Worm (Caenorhabditis elegans) whole organism, mixed stage, embryonic: ENCODE measurements around the gene srsx-9.

Experiments
- M03D4.4 ChIP-seq: sonication (generic microtip); optimal IDR thresholded peaks from 2 replicates; lab custom pipeline; 2017; ENCODE audit warnings: mild to moderate bottlenecking, missing genetic modification characterization, missing compliant biosample characterization
- bed-3 ChIP-seq: fragments of 200-800 bp; sonication (Bioruptor generic); optimal IDR thresholded peaks from 3 replicates; lab custom pipeline; 2018; ENCODE audit warnings: mild to moderate bottlenecking, missing genetic modification characterization, moderate library complexity, missing compliant biosample characterization
- blmp-1 ChIP-seq: fragments of 150-350 bp; optimal IDR thresholded peaks from 2 replicates; lab custom pipeline; 2014; ENCODE audit warnings: missing biosample characterization, missing genetic modification characterization
- ceh-39 ChIP-seq: fragments of 150-350 bp; optimal IDR thresholded peaks from 2 replicates; lab custom pipeline; 2014; ENCODE audit warnings: missing biosample characterization, missing genetic modification characterization
- ceh-43 ChIP-seq: fragments of 200-800 bp; sonication (Bioruptor generic); optimal IDR thresholded peaks from 2 replicates; lab custom pipeline; 2018; ENCODE audit warnings: mild to moderate bottlenecking, missing genetic modification characterization, moderate library complexity, missing compliant biosample characterization
- ceh-83 ChIP-seq: fragments of 200-800 bp; sonication (Bioruptor generic); optimal IDR thresholded peaks from 2 replicates; lab custom pipeline; 2018; ENCODE audit warnings: mild to moderate bottlenecking, missing genetic modification characterization, missing compliant biosample characterization
- ces-1 ChIP-seq: fragments of 150-350 bp; optimal IDR thresholded peaks from 2 replicates; lab custom pipeline; 2014; ENCODE audit warnings: missing biosample characterization, missing genetic modification reagents, missing genetic modification characterization
- cnd-1 ChIP-seq: fragments of 200-800 bp; sonication (Bioruptor generic); optimal IDR thresholded peaks from 2 replicates; lab custom pipeline; 2018; ENCODE audit warnings: mild to moderate bottlenecking, missing genetic modification characterization, missing compliant biosample characterization
- drap-1 ChIP-seq: fragments of 200-800 bp; sonication (Bioruptor generic); optimal IDR thresholded peaks from 3 replicates; lab custom pipeline; 2018; ENCODE audit warnings: mild to moderate bottlenecking, missing genetic modification characterization, missing compliant biosample characterization
- elt-1 ChIP-seq: sonication (generic microtip); optimal IDR thresholded peaks from 2 replicates; lab custom pipeline; 2017; ENCODE audit warnings: missing genetic modification characterization, mild to moderate bottlenecking, missing compliant biosample characterization, antibody characterized with exemption, moderate library complexity, borderline replicate concordance; ENCODE audit not compliant: insufficient read depth
- elt-3 ChIP-seq: fragments of 150-350 bp; optimal IDR thresholded peaks from 2 replicates; lab custom pipeline; 2014; ENCODE audit warnings: missing biosample characterization, missing genetic modification characterization
- flh-1 ChIP-seq: fragments of 200-800 bp; sonication (Bioruptor generic); optimal IDR thresholded peaks from 2 replicates; lab custom pipeline; 2018; ENCODE audit warnings: mild to moderate bottlenecking, missing genetic modification characterization, moderate library complexity, missing compliant biosample characterization
- ham-2 ChIP-seq: fragments of 200-800 bp; sonication (Bioruptor generic); optimal IDR thresholded peaks from 2 replicates; lab custom pipeline; 2018; ENCODE audit warnings: mild to moderate bottlenecking, missing genetic modification characterization, missing compliant biosample characterization
- hlh-1 ChIP-seq: fragments of 150-350 bp; optimal IDR thresholded peaks from 2 replicates; lab custom pipeline; 2014; ENCODE audit warnings: missing biosample characterization, missing genetic modification reagents, missing genetic modification characterization
- lin-13 ChIP-seq: fragments of 150-350 bp; optimal IDR thresholded peaks from 2 replicates; lab custom pipeline; 2014; ENCODE audit warnings: missing biosample characterization, missing genetic modification characterization
- lin-32 ChIP-seq: fragments of 200-800 bp; sonication (Bioruptor generic); optimal IDR thresholded peaks from 2 replicates; lab custom pipeline; 2018; ENCODE audit warnings: mild to moderate bottlenecking, missing genetic modification characterization, missing compliant biosample characterization
- lsy-2 ChIP-seq: fragments of 150-350 bp; optimal IDR thresholded peaks from 2 replicates; lab custom pipeline; 2014; ENCODE audit warnings: missing biosample characterization, missing genetic modification characterization
- mab-5 ChIP-seq: fragments of 150-350 bp; optimal IDR thresholded peaks from 2 replicates; lab custom pipeline; 2014; ENCODE audit warnings: missing biosample characterization, missing genetic modification characterization
- mep-1 ChIP-seq: fragments of 150-350 bp; optimal IDR thresholded peaks from 2 replicates; lab custom pipeline; 2017; ENCODE audit warnings: missing biosample characterization, missing genetic modification reagents, missing genetic modification characterization, inconsistent platforms
- mls-2 ChIP-seq: sonication (generic microtip); optimal IDR thresholded peaks from 2 replicates; lab custom pipeline; 2016; ENCODE audit warnings: mild to moderate bottlenecking, missing genetic modification characterization, moderate library complexity, missing compliant biosample characterization
- nhr-12 ChIP-seq: fragments of 150-350 bp; optimal IDR thresholded peaks from 2 replicates; lab custom pipeline; 2014; ENCODE audit warnings: missing biosample characterization, missing genetic modification characterization
- nhr-2 ChIP-seq: fragments of 150-350 bp; optimal IDR thresholded peaks from 2 replicates; lab custom pipeline; 2014; ENCODE audit warnings: missing biosample characterization, missing genetic modification characterization
- nhr-237 ChIP-seq: fragments of 150-350 bp; optimal IDR thresholded peaks from 2 replicates; lab custom pipeline; 2014; ENCODE audit warnings: missing biosample characterization, missing genetic modification characterization
- nhr-28 ChIP-seq: fragments of 150-350 bp; optimal IDR thresholded peaks from 2 replicates; lab custom pipeline; 2014; ENCODE audit warnings: missing biosample characterization, missing genetic modification characterization
- nhr-76 ChIP-seq: sonication (generic microtip); optimal IDR thresholded peaks from 2 replicates; lab custom pipeline; 2017; ENCODE audit warnings: missing biosample characterization, missing genetic modification characterization
- pha-4 ChIP-seq: fragments of 150-350 bp; optimal IDR thresholded peaks from 2 replicates; lab custom pipeline; 2018; ENCODE audit warnings: missing biosample characterization, missing genetic modification reagents, missing genetic modification characterization
- sem-2 ChIP-seq: fragments of 200-800 bp; sonication (Bioruptor generic); optimal IDR thresholded peaks from 2 replicates; lab custom pipeline; 2018; ENCODE audit warnings: mild to moderate bottlenecking, missing genetic modification characterization, missing compliant biosample characterization
- snpc-4 ChIP-seq: fragments of 150-350 bp; optimal IDR thresholded peaks from 2 replicates; lab custom pipeline; 2014; ENCODE audit warnings: missing biosample characterization, missing genetic modification characterization
- sptf-1 ChIP-seq: sonication (generic microtip); optimal IDR thresholded peaks from 2 replicates; lab custom pipeline; 2017; ENCODE audit warnings: mild to moderate bottlenecking, missing genetic modification characterization, moderate library complexity, missing compliant biosample characterization
- tbx-8 ChIP-seq: fragments of 200-800 bp; sonication (Bioruptor generic); optimal IDR thresholded peaks from 2 replicates; lab custom pipeline; 2018; ENCODE audit warnings: mild to moderate bottlenecking, missing genetic modification characterization, moderate library complexity, missing compliant biosample characterization
- unc-120 ChIP-seq: sonication (generic microtip); optimal IDR thresholded peaks from 2 replicates; lab custom pipeline; 2017; ENCODE audit warnings: missing genetic modification characterization, missing compliant biosample characterization; ENCODE audit not compliant: poor library complexity, severe bottlenecking
- unc-39 ChIP-seq: fragments of 150-350 bp; optimal IDR thresholded peaks from 2 replicates; lab custom pipeline; 2014; ENCODE audit warnings: missing biosample characterization, missing genetic modification characterization
- unc-62 ChIP-seq: fragments of 150-350 bp; optimal IDR thresholded peaks from 2 replicates; lab custom pipeline; 2014; ENCODE audit warnings: missing biosample characterization, missing genetic modification reagents, missing genetic modification characterization
- zip-8 ChIP-seq: fragments of 150-350 bp; optimal IDR thresholded peaks from 2 replicates; lab custom pipeline; 2014; ENCODE audit warnings: missing biosample characterization, missing genetic modification characterization
- ztf-11 ChIP-seq: fragments of 150-350 bp; optimal IDR thresholded peaks from 2 replicates; lab custom pipeline; 2014; ENCODE audit warnings: missing biosample characterization, missing genetic modification characterization

The srsx-9 gene

ce11 chrV:4967238-4967637 is 5.6 kb downstream of the srsx-9 start:
- no peak for TF ChIP-seq lin-13
- TF ChIP-seq flh-1 (GFP tag; lab: Kevin White, UChicago): no peak
- TF ChIP-seq snpc-4 (tag; lab: Kevin White, UChicago): no peak
- TF ChIP-seq M03D4.4 (tag; lab: Kevin White, UChicago): no peak
- no peak for TF ChIP-seq nhr-28 (tag; lab: Kevin White, UChicago)
- TF ChIP-seq blmp-1 (tag; lab: Kevin White, UChicago): no peak
- TF ChIP-seq bed-3 (GFP tag; lab: Kevin White, UChicago): no peak
- no peak for TF ChIP-seq mab-5 (tag; lab: Kevin White, UChicago)
- no peak for TF ChIP-seq lin-32 (GFP tag; lab: Kevin White, UChicago)
- TF ChIP-seq unc-62 (GFP tag; lab: Kevin White, UChicago): peak; percentile 20
- peak; percentile 57 for TF ChIP-seq mls-2
- TF ChIP-seq ceh-43: peak; percentile 71
- no peak for TF ChIP-seq ceh-39 (tag; lab: Kevin White, UChicago)
- no peak for TF ChIP-seq ham-2 (GFP tag; lab: Kevin White, UChicago)
- TF ChIP-seq nhr-12 (tag; lab: Kevin White, UChicago): no peak
- TF ChIP-seq pha-4 (tag; lab: Kevin White, UChicago): no peak
- TF ChIP-seq sptf-1 (tag; lab: Kevin White, UChicago): peak; percentile 38
- peak; percentile 66 for TF ChIP-seq unc-39 (tag; lab: Kevin White, UChicago)
- peak; percentile 52 for TF ChIP-seq nhr-2 (tag; lab: Kevin White, UChicago)
- TF ChIP-seq tbx-8 (GFP tag; lab: Kevin White, UChicago): no peak
- peak; percentile 9 for TF ChIP-seq unc-120 (tag; lab: Kevin White, UChicago)
- TF ChIP-seq zip-8 (tag; lab: Kevin White, UChicago): no peak
- TF ChIP-seq nhr-237 (tag; lab: Kevin White, UChicago): no peak
- peak; percentile 28 for TF ChIP-seq cnd-1 (tag; lab: Kevin White, UChicago)
- TF ChIP-seq ces-1 (GFP tag; lab: Kevin White, UChicago): peak; percentile 96
- no peak for TF ChIP-seq elt-1

ce11 chrV:4965790-4966189 is 7.1 kb downstream of the srsx-9 start:
- TF ChIP-seq elt-1 (peak; percentile 89), nhr-28 (tag; lab: Kevin White, UChicago) (no peak), nhr-2 (tag; lab: Kevin White, UChicago) (no peak), unc-62 (GFP tag; lab: Kevin White, UChicago) (peak; percentile 7), sptf-1 (tag; lab: Kevin White, UChicago) (peak; percentile 21), ces-1 (GFP tag; lab: Kevin White, UChicago) (no peak), tbx-8 (GFP tag; lab: Kevin White, UChicago) (no peak)

ce11 chrV:4964671-4965420 is 8.0 kb downstream of the srsx-9 start:
- TF ChIP-seq nhr-12 (tag; lab: Kevin White, UChicago) (no peak), zip-8 (tag; lab: Kevin White, UChicago) (peak; percentile 98)

ce11 chrV:4964020-4964635 is 8.7 kb downstream of the srsx-9 start:
- TF ChIP-seq ceh-43: peak; percentile 2
- TF ChIP-seq pha-4 (tag; lab: Kevin White, UChicago): no peak
- TF ChIP-seq flh-1 (GFP tag; lab: Kevin White, UChicago): no peak
- TF ChIP-seq ham-2 (GFP tag; lab: Kevin White, UChicago): peak; percentile 53
- TF ChIP-seq nhr-237 (tag; lab: Kevin White, UChicago): no peak
- peak; percentile 63 for TF ChIP-seq unc-62 (GFP tag; lab: Kevin White, UChicago)
- peak; percentile 70 for TF ChIP-seq unc-120 (tag; lab: Kevin White, UChicago)
- TF ChIP-seq ceh-39 (tag; lab: Kevin White, UChicago): no peak
- TF ChIP-seq sptf-1 (tag; lab: Kevin White, UChicago): peak; percentile 76
- TF ChIP-seq nhr-76 (tag; lab: Kevin White, UChicago): no peak
- TF ChIP-seq zip-8 (tag; lab: Kevin White, UChicago): no peak
- no peak for TF ChIP-seq mep-1 (tag; lab: Kevin White, UChicago)
- no peak for TF ChIP-seq elt-1
- no peak for TF ChIP-seq ces-1 (GFP tag; lab: Kevin White, UChicago)
- TF ChIP-seq nhr-2 (tag; lab: Kevin White, UChicago): peak; percentile 72
- TF ChIP-seq drap-1 (GFP tag; lab: Kevin White, UChicago): no peak
- TF ChIP-seq unc-39 (tag; lab: Kevin White, UChicago): no peak
- TF ChIP-seq ztf-11 (tag; lab: Kevin White, UChicago): peak; percentile 73
- TF ChIP-seq ceh-83 (GFP tag; lab: Kevin White, UChicago): no peak
- no peak for TF ChIP-seq snpc-4 (tag; lab: Kevin White, UChicago)
- TF ChIP-seq lin-13: no peak
- no peak for TF ChIP-seq nhr-28 (tag; lab: Kevin White, UChicago)
- no peak for TF ChIP-seq elt-3 (tag; lab: Kevin White, UChicago)
- TF ChIP-seq M03D4.4 (tag; lab: Kevin White, UChicago): peak; percentile 64
- no peak for TF ChIP-seq sem-2 (GFP tag; lab: Kevin White, UChicago)
- TF ChIP-seq lsy-2: no peak
- TF ChIP-seq mls-2: peak; percentile 74
- TF ChIP-seq hlh-1 (tag; lab: Kevin White, UChicago): peak; percentile 69
- no peak for TF ChIP-seq nhr-12 (tag; lab: Kevin White, UChicago)
- TF ChIP-seq blmp-1 (tag; lab: Kevin White, UChicago): no peak
- TF ChIP-seq mab-5 (tag; lab: Kevin White, UChicago): no peak
- TF ChIP-seq tbx-8 (GFP tag; lab: Kevin White, UChicago): no peak
- peak; percentile 78 for TF ChIP-seq cnd-1 (tag; lab: Kevin White, UChicago)
- no peak for TF ChIP-seq bed-3 (GFP tag; lab: Kevin White, UChicago)
- TF ChIP-seq lin-32 (GFP tag; lab: Kevin White, UChicago): peak; percentile 78
